Worm (Caenorhabditis elegans): Measurements from ENCODE around the gene rrc-1.

ce11 chrX:9822173-9822572, 8.9 kb downstream of the rrc-1 start, which contains the start of gene dpy-22:
- TF ChIP-seq him-1 (tag; optimal IDR thresholded peaks at IDR 0.05) (no peak), W03F9.2 (tag; optimal IDR thresholded peaks at IDR 0.05) (no peak), dao-5 (tag; optimal IDR thresholded peaks at IDR 0.05) (no peak)

Measured in whole organism, L4/young adult.